Worm (Caenorhabditis elegans) whole organism, L4 larva: Measurements from ENCODE around the gene R13D7.2.

Experiments
- R02D3.7 ChIP-seq: fragments of 150-350 bp; sonication (generic microtip); optimal IDR thresholded peaks from 3 replicates; lab custom pipeline; 2014; ENCODE audit warnings: missing biosample characterization, missing genetic modification characterization
- ceh-44 ChIP-seq: fragments of 200-800 bp; sonication (Bioruptor generic); IDR thresholded peaks from 2 replicates; pipeline ENCODE4 v1.3.6; 2022; ENCODE audit warnings: missing genetic modification reagents, missing genetic modification characterization, missing compliant biosample characterization
- daf-8 ChIP-seq: fragments of 200-800 bp; sonication (Bioruptor generic); IDR thresholded peaks from 2 replicates; pipeline ENCODE4 v1.3.6; 2022; ENCODE audit warnings: missing genetic modification characterization, missing compliant biosample characterization
- hif-1 ChIP-seq, 2 experiments: sonication (generic microtip); optimal IDR thresholded peaks; 2 replicates each; lab custom pipeline; 2016 to 2017; ENCODE audit warnings: missing compliant biosample characterization in 2 of 2, missing genetic modification characterization in 2 of 2, missing genetic modification reagents in 2 of 2, missing genotype in 2 of 2, mild to moderate bottlenecking in 1 of 2
- mdl-1 ChIP-seq, 2 experiments: fragments of 150-350 bp in 1 of 2; sonication (generic microtip) in 1 of 2; optimal IDR thresholded peaks; 2 replicates each; lab custom pipeline; 2014 to 2017; ENCODE audit warnings: missing biosample characterization in 2 of 2, missing genetic modification characterization in 2 of 2
- pqm-1 ChIP-seq: sonication (generic microtip); optimal IDR thresholded peaks from 2 replicates; lab custom pipeline; 2017; ENCODE audit warnings: missing biosample characterization, missing genetic modification characterization
- skn-1 ChIP-seq: fragments of 150-350 bp; optimal IDR thresholded peaks from 2 replicates; lab custom pipeline; 2014; ENCODE audit warnings: missing biosample characterization, missing genetic modification characterization
- snpc-1.2 ChIP-seq: fragments of 200-800 bp; sonication (Bioruptor generic); IDR thresholded peaks from 2 replicates; pipeline ENCODE4 v1.3.6; 2022; ENCODE audit warnings: missing genetic modification reagents, missing genetic modification characterization, missing compliant biosample characterization
- unc-39 ChIP-seq: sonication (generic microtip); optimal IDR thresholded peaks from 2 replicates; lab custom pipeline; 2017; ENCODE audit warnings: missing biosample characterization, missing genetic modification characterization
- zag-1 ChIP-seq: fragments of 150-350 bp; optimal IDR thresholded peaks from 2 replicates; lab custom pipeline; 2014; ENCODE audit warnings: missing biosample characterization, missing genetic modification characterization

ce11 chrV:7454236-7454635 is 44.5 kb downstream of the R13D7.2 start, which contains the start of gene try-8:
- TF ChIP-seq mdl-1 (tag; optimal IDR thresholded peaks at IDR 0.05; lab: Kevin White, UChicago), result no peak
- TF ChIP-seq ceh-44 (GFP tag; lab: Robert Waterston, UW), result no peak
- TF ChIP-seq hif-1 (tag; optimal IDR thresholded peaks at IDR 0.05; lab: Kevin White, UChicago), result no peak
- no peak for TF ChIP-seq daf-8 (GFP tag; lab: Robert Waterston, UW)
- no peak for TF ChIP-seq snpc-1.2
- no peak for TF ChIP-seq zag-1 (tag; lab: Kevin White, UChicago)
- TF ChIP-seq unc-39 (tag; lab: Kevin White, UChicago), result no peak
- TF ChIP-seq R02D3.7 (tag; lab: Kevin White, UChicago), result no peak
- no peak for TF ChIP-seq skn-1 (tag; lab: Kevin White, UChicago)
- no peak for TF ChIP-seq pqm-1 (tag; lab: Kevin White, UChicago)
